Worm (Caenorhabditis elegans): ENCODE data around the gene F46C3.7.

F46C3.7 gene

DNA sequence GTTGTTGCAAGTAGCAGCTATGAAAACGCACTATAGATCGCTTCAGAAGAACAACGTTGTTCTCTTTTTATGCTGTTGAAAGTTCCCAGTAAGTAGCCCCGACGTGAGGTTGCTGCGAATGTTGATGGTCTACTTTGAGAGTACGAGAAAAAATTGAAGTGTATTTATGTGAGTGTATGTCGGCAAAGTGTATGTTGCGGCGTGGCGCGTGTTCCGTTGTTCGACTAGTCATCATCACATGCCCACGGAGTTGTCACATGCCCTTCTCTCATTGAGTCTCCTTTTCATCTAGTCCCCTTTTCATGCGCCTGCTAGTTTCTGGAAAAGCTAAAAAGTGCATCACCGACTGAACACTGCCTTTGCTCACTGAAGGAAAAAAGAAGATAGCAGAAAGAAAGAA, 32.1 kb downstream of the F46C3.7 start:
- no peak for TF ChIP-seq ceh-36 (tag; optimal IDR thresholded peaks at IDR 0.05)
- no peak for TF ChIP-seq F13C5.2 (tag; optimal IDR thresholded peaks at IDR 0.05)
- no peak for TF ChIP-seq tbx-37 (GFP tag; conservative IDR thresholded peaks at IDR 0.05)
- no peak for TF ChIP-seq hmbx-1 (tag; optimal IDR thresholded peaks at IDR 0.05)
- TF ChIP-seq hmg-4 (GFP tag; optimal IDR thresholded peaks at IDR 0.05), result no peak
- no peak for TF ChIP-seq scrt-1 (GFP tag; IDR thresholded peaks at IDR 0.05)
- TF ChIP-seq ceh-13 (GFP tag; optimal IDR thresholded peaks at IDR 0.05), result no peak
- no peak for TF ChIP-seq tbx-11 (GFP tag; IDR thresholded peaks at IDR 0.05)
- no peak for TF ChIP-seq flt-1 (GFP tag; IDR thresholded peaks at IDR 0.05)
- TF ChIP-seq tra-4 (tag; optimal IDR thresholded peaks at IDR 0.05), result no peak

ce11 chrX:11472407-11472806, 32.6 kb downstream of the F46C3.7 start:
- TF ChIP-seq aly-1 (tag; optimal IDR thresholded peaks at IDR 0.05), result no peak
- TF ChIP-seq F13C5.2 (tag; optimal IDR thresholded peaks at IDR 0.05), result no peak
- TF ChIP-seq scrt-1 (GFP tag; IDR thresholded peaks at IDR 0.05), result no peak

ce11 chrX:11472953-11473671, 33.3 kb downstream of the F46C3.7 start:
- TF ChIP-seq scrt-1 (GFP tag; IDR thresholded peaks at IDR 0.05), result no peak
- no peak for TF ChIP-seq flt-1 (GFP tag; IDR thresholded peaks at IDR 0.05)
- TF ChIP-seq aly-1 (tag; optimal IDR thresholded peaks at IDR 0.05), result peak; percentile 42

- TF ChIP-seq ets-7 (tag; optimal IDR thresholded peaks at IDR 0.05) (no peak), hmbx-1 (tag; optimal IDR thresholded peaks at IDR 0.05) (no peak), aly-1 (tag; optimal IDR thresholded peaks at IDR 0.05) (no peak), sea-1 (GFP tag; conservative IDR thresholded peaks at IDR 0.05) (no peak), hnd-1 (tag; optimal IDR thresholded peaks at IDR 0.05) (no peak), ceh-36 (tag; optimal IDR thresholded peaks at IDR 0.05) (no peak), tra-4 (tag; optimal IDR thresholded peaks at IDR 0.05) (no peak), scrt-1 (GFP tag; IDR thresholded peaks at IDR 0.05) (no peak), pes-1 (GFP tag; IDR thresholded peaks at IDR 0.05) (no peak), ceh-13 (GFP tag; optimal IDR thresholded peaks at IDR 0.05) (no peak), ama-1 (optimal IDR thresholded peaks at IDR 0.05) (no peak), tbx-37 (GFP tag; conservative IDR thresholded peaks at IDR 0.05) (no peak), tbx-11 (GFP tag; IDR thresholded peaks at IDR 0.05) (no peak), B0310.2 (tag; optimal IDR thresholded peaks at IDR 0.05) (no peak), F13C5.2 (tag; optimal IDR thresholded peaks at IDR 0.05) (no peak)
Observed at ce11 chrX:11474149-11474585, 34.3 kb downstream of the F46C3.7 start.

ce11 chrX:11474605-11475385, 35.0 kb downstream of the F46C3.7 start:
- TF ChIP-seq sea-1 (GFP tag; conservative IDR thresholded peaks at IDR 0.05) (no peak), tra-4 (tag; optimal IDR thresholded peaks at IDR 0.05) (no peak), B0310.2 (tag; optimal IDR thresholded peaks at IDR 0.05) (no peak), ets-7 (tag; optimal IDR thresholded peaks at IDR 0.05) (no peak), aly-1 (tag; optimal IDR thresholded peaks at IDR 0.05) (no peak), pes-1 (GFP tag; IDR thresholded peaks at IDR 0.05) (no peak), hmbx-1 (tag; optimal IDR thresholded peaks at IDR 0.05) (no peak), ceh-36 (tag; optimal IDR thresholded peaks at IDR 0.05) (no peak), scrt-1 (GFP tag; IDR thresholded peaks at IDR 0.05) (no peak), hmg-4 (GFP tag; optimal IDR thresholded peaks at IDR 0.05) (no peak), tbx-37 (GFP tag; conservative IDR thresholded peaks at IDR 0.05) (no peak), tbx-11 (GFP tag; IDR thresholded peaks at IDR 0.05) (no peak), ceh-13 (GFP tag; optimal IDR thresholded peaks at IDR 0.05) (no peak), flt-1 (GFP tag; IDR thresholded peaks at IDR 0.05) (no peak), ama-1 (optimal IDR thresholded peaks at IDR 0.05) (no peak), F13C5.2 (tag; optimal IDR thresholded peaks at IDR 0.05) (no peak), hnd-1 (tag; optimal IDR thresholded peaks at IDR 0.05) (no peak)

DNA sequence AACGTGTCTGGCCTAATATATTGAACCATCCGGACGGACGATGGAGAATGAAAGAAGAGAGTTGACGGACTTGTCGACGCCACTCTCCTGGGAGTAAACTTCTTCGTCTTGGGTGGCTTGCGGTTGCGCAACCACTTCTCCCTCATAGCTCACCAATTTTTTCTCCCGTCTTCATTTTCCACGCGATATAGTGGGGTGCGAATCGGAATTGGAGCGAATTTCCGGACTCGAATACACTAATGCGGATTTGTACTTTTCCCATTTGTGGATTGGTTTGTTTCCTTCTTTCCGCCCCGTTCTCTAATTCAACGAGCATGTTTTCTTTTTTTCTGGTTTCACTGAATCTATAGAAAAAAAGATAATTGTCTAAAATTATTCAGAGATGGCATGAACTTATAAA, 35.9 kb downstream of the F46C3.7 start:
- TF ChIP-seq B0310.2 (tag; optimal IDR thresholded peaks at IDR 0.05) (no peak), hnd-1 (tag; optimal IDR thresholded peaks at IDR 0.05) (no peak), tra-4 (tag; optimal IDR thresholded peaks at IDR 0.05) (no peak), tbx-11 (GFP tag; IDR thresholded peaks at IDR 0.05) (no peak), hmbx-1 (tag; optimal IDR thresholded peaks at IDR 0.05) (no peak), sea-1 (GFP tag; conservative IDR thresholded peaks at IDR 0.05) (no peak)

DNA sequence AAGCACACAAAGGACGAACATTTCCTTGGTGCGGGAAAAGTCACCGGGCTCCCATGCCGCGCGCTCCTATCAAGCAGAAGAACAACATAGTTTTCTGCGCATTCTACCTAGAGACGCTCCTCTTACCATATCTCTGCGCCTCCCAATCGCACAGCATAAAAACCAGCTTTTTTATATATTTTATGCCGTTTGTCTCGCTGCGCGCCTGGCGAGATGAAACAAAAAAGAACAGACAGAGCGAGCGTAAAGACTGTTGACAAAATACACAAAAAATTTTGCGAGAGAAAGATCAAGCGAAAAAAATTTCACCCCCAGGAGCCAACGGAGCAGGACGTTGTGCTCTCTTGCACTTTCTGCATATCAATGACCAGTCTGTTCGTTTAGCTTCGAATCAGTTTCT, 37.9 kb downstream of the F46C3.7 start:
- TF ChIP-seq F13C5.2 (tag; optimal IDR thresholded peaks at IDR 0.05), result no peak
- TF ChIP-seq pes-1 (GFP tag; IDR thresholded peaks at IDR 0.05), result no peak
- no peak for TF ChIP-seq hmg-4 (GFP tag; optimal IDR thresholded peaks at IDR 0.05)
- TF ChIP-seq aly-1 (tag; optimal IDR thresholded peaks at IDR 0.05), result no peak
- TF ChIP-seq hnd-1 (tag; optimal IDR thresholded peaks at IDR 0.05), result no peak
- no peak for TF ChIP-seq scrt-1 (GFP tag; IDR thresholded peaks at IDR 0.05)
- no peak for TF ChIP-seq hmbx-1 (tag; optimal IDR thresholded peaks at IDR 0.05)

- no peak for TF ChIP-seq tra-4 (tag; optimal IDR thresholded peaks at IDR 0.05)
- no peak for TF ChIP-seq pes-1 (GFP tag; IDR thresholded peaks at IDR 0.05)
- no peak for TF ChIP-seq scrt-1 (GFP tag; IDR thresholded peaks at IDR 0.05)
- TF ChIP-seq aly-1 (tag; optimal IDR thresholded peaks at IDR 0.05), result no peak
- no peak for TF ChIP-seq tbx-37 (GFP tag; conservative IDR thresholded peaks at IDR 0.05)
- TF ChIP-seq hmbx-1 (tag; optimal IDR thresholded peaks at IDR 0.05), result no peak
- no peak for TF ChIP-seq B0310.2 (tag; optimal IDR thresholded peaks at IDR 0.05)
- no peak for TF ChIP-seq sea-1 (GFP tag; conservative IDR thresholded peaks at IDR 0.05)
- no peak for TF ChIP-seq tbx-11 (GFP tag; IDR thresholded peaks at IDR 0.05)
- no peak for TF ChIP-seq ceh-13 (GFP tag; optimal IDR thresholded peaks at IDR 0.05)
- TF ChIP-seq flt-1 (GFP tag; IDR thresholded peaks at IDR 0.05), result no peak
Observed at ce11 chrX:11478758-11479157, 38.9 kb downstream of the F46C3.7 start.
